Fruit fly (Drosophila melanogaster) whole organism, embryonic: ENCODE data around the gene CG32712.

Experiments
- C15 ChIP-seq: fragments of 200-800 bp; sonication (Bioruptor generic); IDR thresholded peaks from 3 replicates; pipeline ENCODE4 v1.3.6; 2022; ENCODE audit warnings: missing biosample characterization, missing genetic modification characterization
- CG11093 ChIP-seq: fragments of 200-800 bp; sonication (Bioruptor generic); IDR thresholded peaks from 3 replicates; pipeline ENCODE4 v1.3.6; 2022; ENCODE audit warnings: missing biosample characterization, missing genetic modification characterization
- CG13296 ChIP-seq: fragments of 200-800 bp; sonication (Bioruptor generic); optimal IDR thresholded peaks from 3 replicates; lab custom pipeline; 2018; ENCODE audit warnings: missing biosample characterization, mild to moderate bottlenecking, missing genetic modification characterization
- CG13424 ChIP-seq: fragments of 200-800 bp; sonication (Bioruptor generic); optimal IDR thresholded peaks from 2 replicates; lab custom pipeline; 2019; ENCODE audit warnings: missing biosample characterization, mild to moderate bottlenecking, missing genetic modification characterization, moderate library complexity
- CG1602 ChIP-seq: fragments of 200-800 bp; sonication (Bioruptor generic); optimal IDR thresholded peaks from 3 replicates; lab custom pipeline; 2016; ENCODE audit warnings: missing biosample characterization, missing genetic modification characterization
- CG18476 ChIP-seq: fragments of 200-800 bp; sonication (Bioruptor generic); optimal IDR thresholded peaks from 2 replicates; lab custom pipeline; 2016; ENCODE audit warnings: missing biosample characterization, mild to moderate bottlenecking, missing genetic modification characterization
- CG18619 ChIP-seq: fragments of 200-800 bp; sonication (Bioruptor generic); optimal IDR thresholded peaks from 3 replicates; lab custom pipeline; 2017; ENCODE audit warnings: missing biosample characterization, mild to moderate bottlenecking, missing genetic modification characterization
- CG2120 ChIP-seq: fragments of 200-800 bp; sonication (Bioruptor generic); optimal IDR thresholded peaks from 3 replicates; lab custom pipeline; 2016; ENCODE audit warnings: missing biosample characterization, missing genetic modification characterization
- CG30403 ChIP-seq: fragments of 200-800 bp; sonication (Bioruptor generic); optimal IDR thresholded peaks from 3 replicates; lab custom pipeline; 2016; ENCODE audit warnings: missing biosample characterization, missing genetic modification characterization
- CG3065 ChIP-seq: fragments of 200-800 bp; sonication (Bioruptor generic); optimal IDR thresholded peaks from 2 replicates; lab custom pipeline; 2016; ENCODE audit warnings: missing biosample characterization, missing genetic modification characterization
- CG31365 ChIP-seq: fragments of 200-800 bp; sonication (Bioruptor generic); optimal IDR thresholded peaks from 2 replicates; lab custom pipeline; 2018; ENCODE audit warnings: missing biosample characterization, mild to moderate bottlenecking, missing genetic modification characterization
- CG34422 ChIP-seq: fragments of 200-800 bp; sonication (Bioruptor generic); IDR thresholded peaks from 3 replicates; pipeline ENCODE4 v1.3.6; 2022; ENCODE audit warnings: missing biosample characterization, missing genetic modification characterization
- CG3838 ChIP-seq: fragments of 200-800 bp; sonication (Bioruptor generic); optimal IDR thresholded peaks from 3 replicates; lab custom pipeline; 2016; ENCODE audit warnings: missing biosample characterization, missing genetic modification characterization
- CG4820 ChIP-seq: fragments of 200-800 bp; sonication (Bioruptor generic); optimal IDR thresholded peaks from 3 replicates; lab custom pipeline; 2016; ENCODE audit warnings: missing biosample characterization, missing genetic modification characterization
- CG6175 ChIP-seq: fragments of 200-800 bp; sonication (Bioruptor generic); IDR thresholded peaks from 3 replicates; pipeline ENCODE4 v1.3.6; 2022; ENCODE audit warnings: missing biosample characterization, missing genetic modification characterization
- CG6791 ChIP-seq: fragments of 200-800 bp; sonication (Bioruptor generic); IDR thresholded peaks from 3 replicates; pipeline ENCODE4 v1.3.6; 2022; ENCODE audit warnings: missing biosample characterization, missing genetic modification characterization; ENCODE audit not compliant: partially characterized antibody
- CG7963 ChIP-seq: fragments of 200-800 bp; sonication (Bioruptor generic); IDR thresholded peaks from 3 replicates; pipeline ENCODE4 v1.3.6; 2022; ENCODE audit warnings: missing biosample characterization, missing genetic modification characterization; ENCODE audit not compliant: partially characterized antibody
- CG9437 ChIP-seq: fragments of 200-800 bp; sonication (Bioruptor generic); optimal IDR thresholded peaks from 2 replicates; lab custom pipeline; 2018; ENCODE audit warnings: missing biosample characterization, mild to moderate bottlenecking, missing genetic modification characterization
- CG9609 ChIP-seq: fragments of 200-800 bp; sonication (Bioruptor generic); optimal IDR thresholded peaks from 3 replicates; lab custom pipeline; 2016; ENCODE audit warnings: missing biosample characterization, missing genetic modification characterization
- Camta ChIP-seq: fragments of 200-800 bp; sonication (Bioruptor generic); optimal IDR thresholded peaks from 2 replicates; lab custom pipeline; 2016; ENCODE audit warnings: missing biosample characterization, missing genetic modification characterization
- Dek ChIP-seq: fragments of 200-800 bp; sonication (Bioruptor generic); optimal IDR thresholded peaks from 3 replicates; lab custom pipeline; 2019; ENCODE audit warnings: missing biosample characterization, mild to moderate bottlenecking, missing genetic modification characterization, moderate library complexity
- Dip2 ChIP-seq: fragments of 200-800 bp; sonication (Bioruptor generic); IDR thresholded peaks from 2 replicates; pipeline ENCODE4 v1.3.6; 2022; ENCODE audit warnings: missing biosample characterization, missing genetic modification characterization
- Dp ChIP-seq: fragments of 200-800 bp; sonication (Bioruptor generic); optimal IDR thresholded peaks from 2 replicates; lab custom pipeline; 2018; ENCODE audit warnings: missing biosample characterization, mild to moderate bottlenecking, missing genetic modification characterization, moderate library complexity
- H2.0 ChIP-seq: fragments of 200-800 bp; sonication (Bioruptor generic); IDR thresholded peaks from 2 replicates; pipeline ENCODE4 v1.3.6; 2022; ENCODE audit warnings: missing biosample characterization, missing genetic modification characterization
- Hr78 ChIP-seq, 2 experiments: fragments of 200-800 bp in 1 of 2; fragments of >200 bp in 1 of 2; sonication (Bioruptor generic) in 1 of 2; optimal IDR thresholded peaks; 2 replicates each; lab custom pipeline; 2017 to 2019; ENCODE audit warnings: missing biosample characterization in 2 of 2, missing genetic modification characterization in 2 of 2, mild to moderate bottlenecking in 1 of 2, moderate library complexity in 1 of 2
- Mad ChIP-seq: fragments of 200-800 bp; sonication (Bioruptor generic); optimal IDR thresholded peaks from 2 replicates; lab custom pipeline; 2016; ENCODE audit warnings: missing biosample characterization, missing genetic modification characterization
- Poxn ChIP-seq: fragments of 200-800 bp; sonication (Bioruptor generic); IDR thresholded peaks from 2 replicates; pipeline ENCODE4 v1.3.6; 2022; ENCODE audit warnings: missing biosample characterization, missing genetic modification characterization
- Sin3A ChIP-seq: fragments of >200 bp; optimal IDR thresholded peaks from 2 replicates; lab custom pipeline; 2018
- Sox100B ChIP-seq: fragments of 200-800 bp; sonication (Bioruptor generic); optimal IDR thresholded peaks from 3 replicates; lab custom pipeline; 2018; ENCODE audit warnings: missing biosample characterization, mild to moderate bottlenecking, missing genetic modification characterization
- TFAM ChIP-seq: fragments of 200-800 bp; sonication (Bioruptor generic); optimal IDR thresholded peaks from 2 replicates; lab custom pipeline; 2017; ENCODE audit warnings: missing biosample characterization, missing genetic modification characterization, inconsistent platforms
- Taf1 ChIP-seq: fragments of 200-800 bp; sonication (Bioruptor generic); IDR thresholded peaks from 2 replicates; pipeline ENCODE4 v1.3.6; 2022; ENCODE audit warnings: missing biosample characterization, missing genetic modification characterization
- br ChIP-seq: fragments of >200 bp; optimal IDR thresholded peaks from 2 replicates; lab custom pipeline; 2017
- cwo ChIP-seq: fragments of 200-800 bp; sonication (Bioruptor generic); optimal IDR thresholded peaks from 3 replicates; lab custom pipeline; 2017; ENCODE audit warnings: missing biosample characterization, missing genetic modification characterization, mild to moderate bottlenecking, moderate library complexity, missing genetic modification reagents
- dimm ChIP-seq: fragments of 200-800 bp; sonication (Bioruptor generic); IDR thresholded peaks from 2 replicates; pipeline ENCODE4 v1.3.6; 2022; ENCODE audit warnings: missing biosample characterization, missing genetic modification characterization
- dm ChIP-seq: fragments of 200-800 bp; sonication (Bioruptor generic); optimal IDR thresholded peaks from 3 replicates; lab custom pipeline; 2016; ENCODE audit warnings: missing biosample characterization, missing genetic modification characterization
- dpn ChIP-seq, 2 experiments: fragments of 200-800 bp; sonication (Bioruptor generic); optimal IDR thresholded peaks; 3 replicates each; lab custom pipeline; 2016; ENCODE audit warnings: missing biosample characterization in 2 of 2, missing genetic modification characterization in 2 of 2
- ems ChIP-seq: fragments of 200-800 bp; sonication (Bioruptor generic); optimal IDR thresholded peaks from 3 replicates; lab custom pipeline; 2016; ENCODE audit warnings: missing biosample characterization, missing genetic modification characterization
- fu2 ChIP-seq: fragments of 200-800 bp; sonication (Bioruptor generic); optimal IDR thresholded peaks from 2 replicates; lab custom pipeline; 2016; ENCODE audit warnings: missing biosample characterization, missing genetic modification characterization
- gce ChIP-seq: fragments of 200-800 bp; sonication (Bioruptor generic); IDR thresholded peaks from 3 replicates; pipeline ENCODE4 v1.3.6; 2022; ENCODE audit warnings: missing biosample characterization, missing genetic modification characterization
- gro ChIP-seq: fragments of 200-800 bp; sonication (Bioruptor generic); optimal IDR thresholded peaks from 2 replicates; lab custom pipeline; 2016; ENCODE audit warnings: missing biosample characterization, missing genetic modification characterization
- hbn ChIP-seq: fragments of 200-800 bp; sonication (Bioruptor generic); IDR thresholded peaks from 2 replicates; pipeline ENCODE4 v1.3.6; 2022; ENCODE audit warnings: missing biosample characterization, missing genetic modification characterization; ENCODE audit not compliant: partially characterized antibody
- hth ChIP-seq: fragments of >200 bp; optimal IDR thresholded peaks from 2 replicates; lab custom pipeline; 2017; ENCODE audit warnings: inconsistent platforms
- maf-S ChIP-seq: fragments of 200-800 bp; sonication (Bioruptor generic); optimal IDR thresholded peaks from 2 replicates; lab custom pipeline; 2016; ENCODE audit warnings: missing biosample characterization, missing genetic modification characterization
- mam ChIP-seq: fragments of 200-800 bp; sonication (Bioruptor generic); optimal IDR thresholded peaks from 3 replicates; lab custom pipeline; 2016; ENCODE audit warnings: missing biosample characterization, missing genetic modification characterization
- nerfin-1 ChIP-seq: fragments of 200-800 bp; sonication (Bioruptor generic); optimal IDR thresholded peaks from 3 replicates; lab custom pipeline; 2019; ENCODE audit warnings: missing biosample characterization, mild to moderate bottlenecking, missing genetic modification characterization, moderate library complexity
- pb ChIP-seq: fragments of 200-800 bp; sonication (Bioruptor generic); optimal IDR thresholded peaks from 3 replicates; lab custom pipeline; 2016; ENCODE audit warnings: missing biosample characterization, missing genetic modification characterization
- rib ChIP-seq: fragments of 200-800 bp; sonication (Bioruptor generic); IDR thresholded peaks from 2 replicates; pipeline ENCODE4 v1.3.6; 2022; ENCODE audit warnings: missing biosample characterization, missing genetic modification characterization
- tap ChIP-seq: fragments of 200-800 bp; optimal IDR thresholded peaks from 3 replicates; lab custom pipeline; 2019; ENCODE audit warnings: missing biosample characterization, mild to moderate bottlenecking, missing genetic modification characterization, moderate library complexity
- usp ChIP-seq: fragments of >200 bp; optimal IDR thresholded peaks from 2 replicates; lab custom pipeline; 2017; ENCODE audit warnings: missing biosample characterization, missing genetic modification characterization
- zf30C ChIP-seq: fragments of 200-800 bp; sonication (Bioruptor generic); optimal IDR thresholded peaks from 3 replicates; lab custom pipeline; 2018; ENCODE audit warnings: missing biosample characterization, mild to moderate bottlenecking, missing genetic modification characterization

Gene CG32712

dm6 chrX:8398177-8399018 lies 35.2 kb downstream of the CG32712 start, which contains the start of gene CG10555 (continued):
- TF ChIP-seq CG13424 (tag; lab: Kevin White, UChicago) (peak; percentile 96), CG6791 (peak; percentile 75), gce (peak; percentile 63; the same call in 1 of the 3 replicates), C15 (GFP tag; lab: Robert Waterston, UW) (0 out of 3 replicates have a peak, but pooled peaks have one; percentile 14), CG9437 (GFP tag; lab: Kevin White, UChicago) (peak; percentile 64), tap (tag; lab: Kevin White, UChicago) (peak; percentile 25), dpn (GFP tag; optimal IDR thresholded peaks at IDR 0.05; lab: Kevin White, UChicago) (peak; percentile 46 to 87), Poxn (GFP tag; lab: Robert Waterston, UW) (peak; percentile 60; the same call in 1 of the 2 replicates), CG9609 (GFP tag; lab: Kevin White, UChicago) (peak; percentile 89), CG7963 (peak; percentile 69), hbn (GFP tag; lab: Robert Waterston, UW) (peak; percentile 28; the same call in 1 of the 2 replicates), Sin3A (lab: Kevin White, UChicago) (peak; percentile 70), dm (GFP tag; lab: Kevin White, UChicago) (peak; percentile 83), rib (GFP tag; lab: Robert Waterston, UW) (no peak), br (lab: Kevin White, UChicago) (no peak), Dip2 (peak; percentile 12; the same call in 1 of the 2 replicates), mam (peak; percentile 59), CG18476 (GFP tag; lab: Kevin White, UChicago) (peak; percentile 83), H2.0 (peak; percentile 89), cwo (GFP tag; lab: Kevin White, UChicago) (peak; percentile 36), nerfin-1 (tag; lab: Kevin White, UChicago) (peak; percentile 73), Dp (GFP tag; lab: Kevin White, UChicago) (peak; percentile 11), fu2 (GFP tag; lab: Kevin White, UChicago) (peak; percentile 90), CG18619 (GFP tag; lab: Kevin White, UChicago) (peak; percentile 76), CG1602 (GFP tag; lab: Kevin White, UChicago) (peak; percentile 90), Sox100B (GFP tag; lab: Kevin White, UChicago) (peak; percentile 68), CG13296 (GFP tag; lab: Kevin White, UChicago) (peak; percentile 16), dimm (GFP tag; lab: Robert Waterston, UW) (peak; percentile 52), CG34422 (GFP tag; lab: Robert Waterston, UW) (peak; percentile 82), CG11093 (GFP tag; lab: Robert Waterston, UW) (peak; percentile 83), ems (peak; percentile 87), CG3838 (no peak), Camta (GFP tag; lab: Kevin White, UChicago) (peak; percentile 50), hth (lab: Kevin White, UChicago) (no peak), zf30C (GFP tag; lab: Kevin White, UChicago) (no peak), CG2120 (peak; percentile 95), CG31365 (no peak), CG30403 (peak; percentile 96), Mad (GFP tag; lab: Kevin White, UChicago) (peak; percentile 90), TFAM (no peak), pb (GFP tag; lab: Kevin White, UChicago) (peak; percentile 75), maf-S (GFP tag; lab: Kevin White, UChicago) (peak; percentile 85), usp (GFP tag; lab: Kevin White, UChicago) (no peak), CG4820 (GFP tag; lab: Kevin White, UChicago) (peak; percentile 87), CG3065 (peak; percentile 14), Taf1 (peak; percentile 72), Dek (tag; lab: Kevin White, UChicago) (peak; percentile 49), gro (peak; percentile 81), Hr78 (GFP tag; optimal IDR thresholded peaks at IDR 0.05; lab: Kevin White, UChicago) (no peak), CG6175 (peak; percentile 70; the same call in 1 of the 3 replicates)
